Worm (Caenorhabditis elegans): Measurements from ENCODE around the gene F28F8.9.

The F28F8.9 gene

ce11 chrV:15553869-15554268 is 24.6 kb downstream of the F28F8.9 start (continued):
- TF ChIP-seq hmg-1.1 (GFP tag; IDR thresholded peaks at IDR 0.05), result peak; percentile 54; the same call in 1 of the 2 replicates
- TF ChIP-seq lsy-2 (tag; optimal IDR thresholded peaks at IDR 0.05), result peak in 1 of 2 experiments; percentile 25
- no peak for TF ChIP-seq daf-8 (GFP tag; IDR thresholded peaks at IDR 0.05)
- no peak for TF ChIP-seq F10B5.3 (tag; optimal IDR thresholded peaks at IDR 0.05)
- TF ChIP-seq snpc-1.2 (GFP tag; IDR thresholded peaks at IDR 0.05), result peak; percentile 72; the same call in 1 of the 2 replicates
- TF ChIP-seq lin-38 (GFP tag; IDR thresholded peaks at IDR 0.05), result no peak
- TF ChIP-seq vab-7 (GFP tag; IDR thresholded peaks at IDR 0.05), result 0 out of 2 replicates have a peak, but pooled peaks have one; percentile 37
- TF ChIP-seq hlh-30 (tag; optimal IDR thresholded peaks at IDR 0.05; ENCODE audit: insufficient read depth), result peak; percentile 19
- peak; percentile 87 for TF ChIP-seq egl-43 (GFP tag; IDR thresholded peaks at IDR 0.05)
- TF ChIP-seq nhr-77 (tag; optimal IDR thresholded peaks at IDR 0.05), result peak; percentile 15
- TF ChIP-seq D1046.2 (GFP tag; IDR thresholded peaks at IDR 0.05), result peak; percentile 59; the same call in 1 of the 2 replicates
- TF ChIP-seq nhr-25 (tag; optimal IDR thresholded peaks at IDR 0.05; ENCODE audit: borderline replicate concordance, insufficient read depth), result no peak
- TF ChIP-seq pqm-1 (tag; optimal IDR thresholded peaks at IDR 0.05), result no peak
- TF ChIP-seq spr-1 (tag; optimal IDR thresholded peaks at IDR 0.05), result peak; percentile 22
- 0 out of 2 replicates have a peak, but pooled peaks have one; percentile 53 for TF ChIP-seq tra-1 (GFP tag; IDR thresholded peaks at IDR 0.05)
- TF ChIP-seq nhr-42 (GFP tag; IDR thresholded peaks at IDR 0.05), result 0 out of 2 replicates have a peak, but pooled peaks have one; percentile 9
- TF ChIP-seq php-3 (GFP tag; IDR thresholded peaks at IDR 0.05), result no peak
- 0 out of 2 replicates have a peak, but pooled peaks have one; percentile 28 for TF ChIP-seq Y105C5A.15 (GFP tag; IDR thresholded peaks at IDR 0.05)
- TF ChIP-seq pha-4 (GFP tag; IDR thresholded peaks at IDR 0.05), result peak; percentile 39; the same call in 1 of the 2 replicates
- TF ChIP-seq pha-4 (tag; optimal IDR thresholded peaks at IDR 0.05), result no peak
- TF ChIP-seq dmd-6 (GFP tag; IDR thresholded peaks at IDR 0.05), result peak; percentile 44
- TF ChIP-seq ctbp-1 (GFP tag; IDR thresholded peaks at IDR 0.05), result peak; percentile 35; the same call in 1 of the 2 replicates
- TF ChIP-seq rbr-2 (tag; optimal IDR thresholded peaks at IDR 0.05), result peak; percentile 23

ce11 chrV:15551642-15552041 is 26.8 kb downstream of the F28F8.9 start:
- TF ChIP-seq cey-2 (tag; optimal IDR thresholded peaks at IDR 0.05; ENCODE audit: borderline replicate concordance, insufficient read depth) (no peak), F37D6.2 (tag; optimal IDR thresholded peaks at IDR 0.05) (no peak), lin-13 (GFP tag; optimal IDR thresholded peaks at IDR 0.05) (peak; percentile 47), lin-38 (GFP tag; IDR thresholded peaks at IDR 0.05) (peak; percentile 71), nhr-28 (tag; optimal IDR thresholded peaks at IDR 0.05) (peak; percentile 9), lir-3 (tag; optimal IDR thresholded peaks at IDR 0.05) (peak; percentile 47), F10B5.3 (tag; optimal IDR thresholded peaks at IDR 0.05) (no peak), Y105C5A.15 (GFP tag; IDR thresholded peaks at IDR 0.05) (peak; percentile 63; the same call in 1 of the 2 replicates), attf-4 (tag; optimal IDR thresholded peaks at IDR 0.05) (no peak), Y75B8A.6 (GFP tag; IDR thresholded peaks at IDR 0.05) (0 out of 2 replicates have a peak, but pooled peaks have one; percentile 60), gei-8 (GFP tag; optimal IDR thresholded peaks at IDR 0.05) (no peak), ZK546.5 (tag; optimal IDR thresholded peaks at IDR 0.05) (no peak), nhr-25 (tag; optimal IDR thresholded peaks at IDR 0.05; ENCODE audit: borderline replicate concordance, insufficient read depth) (no peak), ceh-32 (tag; optimal IDR thresholded peaks at IDR 0.05; ENCODE audit: poor library complexity) (no peak), nhr-237 (tag; optimal IDR thresholded peaks at IDR 0.05) (no peak), zip-11 (GFP tag; IDR thresholded peaks at IDR 0.05) (peak; percentile 41; the same call in 1 of the 2 replicates), pha-4 (GFP tag; IDR thresholded peaks at IDR 0.05) (peak; percentile 90), pha-4 (tag; optimal IDR thresholded peaks at IDR 0.05) (no peak), zfp-2 (tag; optimal IDR thresholded peaks at IDR 0.05) (no peak), spr-3 (GFP tag; optimal IDR thresholded peaks at IDR 0.05) (peak; percentile 53), zip-2 (tag; optimal IDR thresholded peaks at IDR 0.05) (no peak), nhr-11 (tag; optimal IDR thresholded peaks at IDR 0.05) (no peak), arid-1 (GFP tag; conservative IDR thresholded peaks at IDR 0.05) (peak; percentile 73), nhr-102 (tag; optimal IDR thresholded peaks at IDR 0.05) (peak; percentile 54), ces-1 (GFP tag; optimal IDR thresholded peaks at IDR 0.05) (no peak), aly-2 (tag; optimal IDR thresholded peaks at IDR 0.05) (no peak), nhr-6 (tag; optimal IDR thresholded peaks at IDR 0.05) (peak; percentile 25), lin-1 (GFP tag; IDR thresholded peaks at IDR 0.05) (no peak), nhr-42 (GFP tag; IDR thresholded peaks at IDR 0.05) (peak; percentile 56; the same call in 1 of the 2 replicates), lsy-2 (tag; optimal IDR thresholded peaks at IDR 0.05) (peak in 1 of 2 experiments; percentile 27), zag-1 (tag; optimal IDR thresholded peaks at IDR 0.05) (no peak), madf-9 (GFP tag; conservative IDR thresholded peaks at IDR 0.05) (peak; percentile 82), T26A8.4 (GFP tag; IDR thresholded peaks at IDR 0.05) (peak; percentile 60; the same call in 1 of the 2 replicates)
